Fruit fly (Drosophila melanogaster): ENCODE measurements around the gene Ptp61F.

The Ptp61F gene

DNA sequence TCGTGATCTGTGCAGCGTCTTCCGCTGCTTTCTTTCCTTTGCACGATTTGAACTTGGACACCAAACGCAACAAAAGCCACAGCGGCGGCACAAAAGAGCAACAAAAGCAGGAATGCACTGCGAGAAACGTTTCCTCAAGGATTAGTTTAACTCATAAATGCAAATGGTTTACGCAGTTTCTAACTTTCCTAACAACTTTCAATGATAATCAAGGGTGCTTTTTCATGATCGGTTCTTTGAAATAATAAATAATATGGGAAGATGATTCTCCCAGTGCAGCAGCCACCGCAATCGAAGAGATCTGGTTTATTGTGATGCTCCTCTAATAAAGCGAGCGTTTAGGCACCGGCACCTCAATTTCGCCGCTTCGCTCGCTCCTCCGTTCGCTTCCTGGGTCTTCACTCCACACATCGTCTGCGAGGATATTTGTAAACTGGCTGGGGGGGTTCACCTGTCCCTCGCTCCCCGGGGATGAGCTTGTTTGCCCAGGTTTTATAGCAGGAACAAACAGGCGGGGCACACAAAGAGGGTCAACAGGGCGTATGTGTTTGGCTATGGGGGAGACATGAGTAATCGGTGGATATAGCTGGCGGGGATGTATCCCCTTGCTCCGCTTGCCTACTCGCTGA lies 155.8 kb downstream of the Ptp61F start (continued):
- peak; percentile 32 for TF ChIP-seq CG16815 (GFP tag; optimal IDR thresholded peaks at IDR 0.05)
- peak; percentile 48 for TF ChIP-seq Lhr (GFP tag; optimal IDR thresholded peaks at IDR 0.05)
- peak; percentile 97 for TF ChIP-seq lbe (GFP tag; optimal IDR thresholded peaks at IDR 0.05)
- no peak for TF ChIP-seq CG3995 (GFP tag; optimal IDR thresholded peaks at IDR 0.05)
- TF ChIP-seq fd102C (GFP tag; optimal IDR thresholded peaks at IDR 0.05): no peak
- peak; percentile 5 for TF ChIP-seq her (GFP tag; optimal IDR thresholded peaks at IDR 0.05)
- TF ChIP-seq CG5245 (GFP tag; optimal IDR thresholded peaks at IDR 0.05): peak; percentile 82
- peak; percentile 84 for TF ChIP-seq CG6689 (GFP tag; IDR thresholded peaks at IDR 0.05)
- peak; percentile 90 for TF ChIP-seq zfh1 (GFP tag; IDR thresholded peaks at IDR 0.05)
- no peak for TF ChIP-seq eve (GFP tag; optimal IDR thresholded peaks at IDR 0.05)
- no peak for TF ChIP-seq ato (GFP tag; IDR thresholded peaks at IDR 0.05; ENCODE audit: partially characterized antibody)
- TF ChIP-seq CG3838 (GFP tag; optimal IDR thresholded peaks at IDR 0.05): no peak
- TF ChIP-seq Stat92E (GFP tag; optimal IDR thresholded peaks at IDR 0.05): no peak
- no peak for TF ChIP-seq CG11085 (GFP tag; IDR thresholded peaks at IDR 0.05)
- peak; percentile 54; the same call in 1 of the 2 replicates for TF ChIP-seq sim (GFP tag; IDR thresholded peaks at IDR 0.05)
- peak; percentile 59 for TF ChIP-seq CG4730 (GFP tag; IDR thresholded peaks at IDR 0.05)
- TF ChIP-seq en (GFP tag; optimal IDR thresholded peaks at IDR 0.05): peak; percentile 49
- TF ChIP-seq dpn (GFP tag; optimal IDR thresholded peaks at IDR 0.05): peak; percentile 74 to 79
- no peak for TF ChIP-seq Sin3A (optimal IDR thresholded peaks at IDR 0.05)
- TF ChIP-seq CG7963 (GFP tag; IDR thresholded peaks at IDR 0.05; ENCODE audit: partially characterized antibody): no peak
- TF ChIP-seq CG10979 (tag; optimal IDR thresholded peaks at IDR 0.05): peak; percentile 86
- 0 out of 2 replicates have a peak, but pooled peaks have one; percentile 9 for TF ChIP-seq al (GFP tag; IDR thresholded peaks at IDR 0.05)
- peak; percentile 72 for TF ChIP-seq PHDP (tag; optimal IDR thresholded peaks at IDR 0.05)
- no peak for TF ChIP-seq br (optimal IDR thresholded peaks at IDR 0.05)
- no peak for TF ChIP-seq CG4328 (GFP tag; optimal IDR thresholded peaks at IDR 0.05)
- peak; percentile 31 for TF ChIP-seq CG3065 (GFP tag; optimal IDR thresholded peaks at IDR 0.05)
- 0 out of 3 replicates have a peak, but pooled peaks have one; percentile 42 for TF ChIP-seq sr (GFP tag; IDR thresholded peaks at IDR 0.05)
- peak; percentile 24 to 72 for TF ChIP-seq Pdp1 (GFP tag; optimal IDR thresholded peaks at IDR 0.05)
- peak; percentile 80 for TF ChIP-seq onecut (GFP tag; IDR thresholded peaks at IDR 0.05)
- no peak for TF ChIP-seq pita (GFP tag; optimal IDR thresholded peaks at IDR 0.05)
- peak; percentile 1 for TF ChIP-seq zfh2 (GFP tag; optimal IDR thresholded peaks at IDR 0.05)
- peak; percentile 84 for TF ChIP-seq CG17829 (tag; optimal IDR thresholded peaks at IDR 0.05)
- TF ChIP-seq dysf (GFP tag; IDR thresholded peaks at IDR 0.05): peak; percentile 68; the same call in 2 of the 3 replicates
- TF ChIP-seq org-1 (GFP tag; optimal IDR thresholded peaks at IDR 0.05): peak; percentile 56
- peak; percentile 82 for TF ChIP-seq Awh (GFP tag; IDR thresholded peaks at IDR 0.05)
- no peak for TF ChIP-seq Nf-YC (tag; optimal IDR thresholded peaks at IDR 0.05)
- TF ChIP-seq h (optimal IDR thresholded peaks at IDR 0.05): no peak
- no peak for TF ChIP-seq hb (GFP tag; IDR thresholded peaks at IDR 0.05; ENCODE audit: partially characterized antibody)
- TF ChIP-seq Gsc (GFP tag; IDR thresholded peaks at IDR 0.05): peak; percentile 42; the same call in 1 of the 2 replicates
- TF ChIP-seq schlank (tag; optimal IDR thresholded peaks at IDR 0.05): no peak
- peak; percentile 78 for TF ChIP-seq lab (GFP tag; optimal IDR thresholded peaks at IDR 0.05)
- peak; percentile 68 for TF ChIP-seq Side (GFP tag; optimal IDR thresholded peaks at IDR 0.05)
- TF ChIP-seq inv (GFP tag; IDR thresholded peaks at IDR 0.05; ENCODE audit: partially characterized antibody): no peak
- TF ChIP-seq phol (tag; optimal IDR thresholded peaks at IDR 0.05): peak; percentile 86
- no peak for TF ChIP-seq gro (GFP tag; optimal IDR thresholded peaks at IDR 0.05)
- TF ChIP-seq CG17359 (tag; optimal IDR thresholded peaks at IDR 0.05): peak; percentile 92
- no peak for TF ChIP-seq Poxn (GFP tag; IDR thresholded peaks at IDR 0.05)
- peak; percentile 35; the same call in 1 of the 3 replicates for TF ChIP-seq C15 (GFP tag; IDR thresholded peaks at IDR 0.05)
- TF ChIP-seq CG2712 (tag; optimal IDR thresholded peaks at IDR 0.05): peak; percentile 89
- no peak for TF ChIP-seq lov (optimal IDR thresholded peaks at IDR 0.05)
- TF ChIP-seq lov (GFP tag; IDR thresholded peaks at IDR 0.05): 0 out of 3 replicates have a peak, but pooled peaks have one; percentile 65

All from whole organism, embryonic.